Fruit fly (Drosophila melanogaster) whole organism, embryonic: ENCODE data around the gene CG9395.
A peak's percentile ranks its signal among the peaks of the same experiment; 100 is the strongest.

ENCODE experiments used
- Asciz ChIP-seq: fragments of 200-800 bp; sonication (Bioruptor generic); optimal IDR thresholded peaks from 2 replicates; lab custom pipeline; 2017; ENCODE audit warnings: missing biosample characterization, mild to moderate bottlenecking, missing genetic modification characterization, missing genetic modification reagents
- Bgb ChIP-seq: fragments of 200-800 bp; sonication (Bioruptor generic); IDR thresholded peaks from 2 replicates; pipeline ENCODE4 v1.3.6; 2022; ENCODE audit warnings: missing biosample characterization, missing genetic modification characterization; ENCODE audit not compliant: partially characterized antibody
- Bteb2 ChIP-seq: fragments of 200-800 bp; sonication (Bioruptor generic); optimal IDR thresholded peaks from 2 replicates; lab custom pipeline; 2016; ENCODE audit warnings: missing biosample characterization, missing genetic modification characterization
- CG10543 ChIP-seq: fragments of 200-800 bp; sonication (Bioruptor generic); optimal IDR thresholded peaks from 3 replicates; lab custom pipeline; 2017; ENCODE audit warnings: missing biosample characterization, mild to moderate bottlenecking, missing genetic modification characterization, moderate library complexity
- CG11696 ChIP-seq: fragments of 200-800 bp; sonication (Bioruptor generic); IDR thresholded peaks from 2 replicates; pipeline ENCODE4 v1.3.6; 2022; ENCODE audit warnings: missing biosample characterization, missing genetic modification characterization
- CG1792 ChIP-seq: fragments of 200-800 bp; sonication (Bioruptor generic); optimal IDR thresholded peaks from 2 replicates; lab custom pipeline; 2016; ENCODE audit warnings: missing biosample characterization, missing genetic modification characterization
- CG1832 ChIP-seq: fragments of 200-800 bp; sonication (Bioruptor generic); optimal IDR thresholded peaks from 2 replicates; lab custom pipeline; 2017; ENCODE audit warnings: missing biosample characterization, mild to moderate bottlenecking, missing genetic modification characterization, inconsistent platforms
- CG18619 ChIP-seq: fragments of 200-800 bp; sonication (Bioruptor generic); optimal IDR thresholded peaks from 3 replicates; lab custom pipeline; 2017; ENCODE audit warnings: missing biosample characterization, mild to moderate bottlenecking, missing genetic modification characterization
- CG2202 ChIP-seq: fragments of 200-800 bp; sonication (Bioruptor generic); optimal IDR thresholded peaks from 2 replicates; lab custom pipeline; 2018; ENCODE audit warnings: missing biosample characterization, mild to moderate bottlenecking, missing genetic modification characterization
- CG2875 ChIP-seq: fragments of 200-800 bp; sonication (Bioruptor generic); optimal IDR thresholded peaks from 2 replicates; lab custom pipeline; 2017; ENCODE audit warnings: missing biosample characterization, mild to moderate bottlenecking, missing genetic modification characterization, missing genetic modification reagents
- CG2889 ChIP-seq: fragments of 200-800 bp; sonication (Bioruptor generic); IDR thresholded peaks from 3 replicates; pipeline ENCODE4 v1.3.6; 2022; ENCODE audit warnings: missing biosample characterization, missing genetic modification characterization
- CG3163 ChIP-seq: fragments of 200-800 bp; sonication (Bioruptor generic); optimal IDR thresholded peaks from 3 replicates; lab custom pipeline; 2016; ENCODE audit warnings: missing biosample characterization, missing genetic modification characterization
- CG3407 ChIP-seq: fragments of 200-800 bp; sonication (Bioruptor generic); optimal IDR thresholded peaks from 2 replicates; lab custom pipeline; 2018; ENCODE audit warnings: missing biosample characterization, mild to moderate bottlenecking, missing genetic modification characterization
- CG34422 ChIP-seq: fragments of 200-800 bp; sonication (Bioruptor generic); IDR thresholded peaks from 3 replicates; pipeline ENCODE4 v1.3.6; 2022; ENCODE audit warnings: missing biosample characterization, missing genetic modification characterization
- CG4328 ChIP-seq: fragments of 200-800 bp; sonication (Bioruptor generic); optimal IDR thresholded peaks from 3 replicates; lab custom pipeline; 2017; ENCODE audit warnings: missing biosample characterization, missing genetic modification reagents, missing genetic modification characterization
- CG4854 ChIP-seq: fragments of 200-800 bp; sonication (Bioruptor generic); optimal IDR thresholded peaks from 2 replicates; lab custom pipeline; 2016; ENCODE audit warnings: missing biosample characterization, missing genetic modification characterization, inconsistent platforms
- CG7357 ChIP-seq: fragments of 200-800 bp; sonication (Bioruptor generic); IDR thresholded peaks from 3 replicates; pipeline ENCODE4 v1.3.6; 2022; ENCODE audit warnings: missing biosample characterization, missing genetic modification characterization
- CG7839 ChIP-seq: fragments of 200-800 bp; sonication (Bioruptor generic); optimal IDR thresholded peaks from 3 replicates; lab custom pipeline; 2018; ENCODE audit warnings: missing biosample characterization, mild to moderate bottlenecking, missing genetic modification characterization, moderate library complexity
- CG7987 ChIP-seq: fragments of 200-800 bp; sonication (Bioruptor generic); optimal IDR thresholded peaks from 2 replicates; lab custom pipeline; 2018; ENCODE audit warnings: missing biosample characterization, mild to moderate bottlenecking, missing genetic modification characterization, moderate library complexity
- CrebB ChIP-seq: fragments of 200-800 bp; sonication (Bioruptor generic); optimal IDR thresholded peaks from 3 replicates; lab custom pipeline; 2018; ENCODE audit warnings: missing biosample characterization, mild to moderate bottlenecking, missing genetic modification characterization
- Ets97D ChIP-seq: fragments of 200-800 bp; sonication (Bioruptor generic); optimal IDR thresholded peaks from 3 replicates; lab custom pipeline; 2016; ENCODE audit warnings: missing biosample characterization, missing genetic modification characterization
- HmgZ ChIP-seq: fragments of 200-800 bp; sonication (Bioruptor generic); optimal IDR thresholded peaks from 2 replicates; lab custom pipeline; 2018; ENCODE audit warnings: missing biosample characterization, mild to moderate bottlenecking, missing genetic modification characterization
- Jarid2 ChIP-seq: fragments of 200-800 bp; sonication (Bioruptor generic); optimal IDR thresholded peaks from 3 replicates; lab custom pipeline; 2017; ENCODE audit warnings: mild to moderate bottlenecking, missing biosample characterization, missing genetic modification reagents, missing genetic modification characterization
- MBD-R2 ChIP-seq: fragments of 200-800 bp; sonication (Bioruptor generic); IDR thresholded peaks from 2 replicates; pipeline ENCODE4 v1.3.6; 2022; ENCODE audit warnings: missing biosample characterization, missing genetic modification characterization
- MESR4 ChIP-seq: fragments of 200-800 bp; sonication (Bioruptor generic); optimal IDR thresholded peaks from 2 replicates; lab custom pipeline; 2018; ENCODE audit warnings: missing biosample characterization, mild to moderate bottlenecking, missing genetic modification characterization, moderate library complexity
- Mes4 ChIP-seq: fragments of 200-800 bp; sonication (Bioruptor generic); optimal IDR thresholded peaks from 2 replicates; lab custom pipeline; 2016; ENCODE audit warnings: missing biosample characterization, missing genetic modification characterization
- NC2α ChIP-seq: fragments of 200-800 bp; sonication (Bioruptor generic); optimal IDR thresholded peaks from 2 replicates; lab custom pipeline; 2016; ENCODE audit warnings: missing biosample characterization, missing genetic modification characterization
- Nf-YC ChIP-seq: fragments of 200-800 bp; optimal IDR thresholded peaks from 3 replicates; lab custom pipeline; 2019; ENCODE audit warnings: missing biosample characterization, mild to moderate bottlenecking, missing genetic modification characterization, moderate library complexity
- Ravus ChIP-seq: fragments of 200-800 bp; sonication (Bioruptor generic); IDR thresholded peaks from 2 replicates; pipeline ENCODE4 v1.3.6; 2022; ENCODE audit warnings: missing biosample characterization, missing genetic modification characterization
- Rfx ChIP-seq: fragments of 200-800 bp; sonication (Bioruptor generic); IDR thresholded peaks from 2 replicates; pipeline ENCODE4 v1.3.6; 2022; ENCODE audit warnings: missing biosample characterization, missing genetic modification characterization
- Xrp1 ChIP-seq: fragments of 200-800 bp; sonication (Bioruptor generic); IDR thresholded peaks from 2 replicates; pipeline ENCODE4 v1.3.6; 2022; ENCODE audit warnings: missing biosample characterization, missing genetic modification characterization
- chif ChIP-seq, 2 experiments: fragments of 200-800 bp; sonication (Bioruptor generic); optimal IDR thresholded peaks; 3 replicates each; lab custom pipeline; 2016; ENCODE audit warnings: missing biosample characterization in 2 of 2, missing genetic modification characterization in 2 of 2
- crp ChIP-seq, 2 experiments: fragments of 200-800 bp; sonication (Bioruptor generic); optimal IDR thresholded peaks; 2 replicates in 1 of 2; 3 replicates in 1 of 2; lab custom pipeline; 2017; ENCODE audit warnings: missing biosample characterization in 2 of 2, missing genetic modification characterization in 2 of 2, mild to moderate bottlenecking in 1 of 2, moderate library complexity in 1 of 2
- dm ChIP-seq: fragments of 200-800 bp; sonication (Bioruptor generic); optimal IDR thresholded peaks from 3 replicates; lab custom pipeline; 2016; ENCODE audit warnings: missing biosample characterization, missing genetic modification characterization
- dysf ChIP-seq: fragments of 200-800 bp; sonication (Bioruptor generic); IDR thresholded peaks from 3 replicates; pipeline ENCODE4 v1.3.6; 2022; ENCODE audit warnings: missing biosample characterization, missing genetic modification characterization
- eve ChIP-seq, 2 experiments: fragments of >200 bp; optimal IDR thresholded peaks; 2 replicates each; lab custom pipeline; 2017; ENCODE audit warnings: missing biosample characterization in 2 of 2, missing genetic modification characterization in 2 of 2
- fu2 ChIP-seq: fragments of 200-800 bp; sonication (Bioruptor generic); optimal IDR thresholded peaks from 2 replicates; lab custom pipeline; 2016; ENCODE audit warnings: missing biosample characterization, missing genetic modification characterization
- gfzf ChIP-seq: fragments of 200-800 bp; sonication (Bioruptor generic); optimal IDR thresholded peaks from 2 replicates; lab custom pipeline; 2016; ENCODE audit warnings: missing biosample characterization, mild to moderate bottlenecking, missing genetic modification characterization, moderate library complexity
- gro ChIP-seq: fragments of 200-800 bp; sonication (Bioruptor generic); optimal IDR thresholded peaks from 2 replicates; lab custom pipeline; 2016; ENCODE audit warnings: missing biosample characterization, missing genetic modification characterization
- gsb-n ChIP-seq: fragments of 200-800 bp; sonication (Bioruptor generic); optimal IDR thresholded peaks from 3 replicates; lab custom pipeline; 2018; ENCODE audit warnings: missing biosample characterization, mild to moderate bottlenecking, missing genetic modification characterization
- nom ChIP-seq: fragments of 200-800 bp; sonication (Bioruptor generic); optimal IDR thresholded peaks from 2 replicates; lab custom pipeline; 2017; ENCODE audit warnings: missing biosample characterization, missing genetic modification characterization, mild to moderate bottlenecking, moderate library complexity, missing genetic modification reagents
- oc ChIP-seq: fragments of 200-800 bp; sonication (Bioruptor generic); optimal IDR thresholded peaks from 2 replicates; lab custom pipeline; 2018; ENCODE audit warnings: missing biosample characterization, mild to moderate bottlenecking, missing genetic modification characterization, moderate library complexity
- sens ChIP-seq: fragments of 200-800 bp; sonication (Bioruptor generic); peaks from one replicate; lab custom pipeline; 2016; ENCODE audit warnings: missing biosample characterization, missing genetic modification characterization
- sr ChIP-seq: fragments of 200-800 bp; sonication (Bioruptor generic); IDR thresholded peaks from 3 replicates; pipeline ENCODE4 v1.3.6; 2022; ENCODE audit warnings: missing biosample characterization, missing genetic modification characterization
- sug ChIP-seq: fragments of 200-800 bp; optimal IDR thresholded peaks from 2 replicates; lab custom pipeline; 2019; ENCODE audit warnings: missing biosample characterization, mild to moderate bottlenecking, missing genetic modification characterization, moderate library complexity
- trh ChIP-seq: fragments of 200-800 bp; sonication (Bioruptor generic); optimal IDR thresholded peaks from 2 replicates; lab custom pipeline; 2016; ENCODE audit warnings: missing biosample characterization, missing genetic modification characterization
- vvl ChIP-seq: fragments of 200-800 bp; sonication (Bioruptor generic); IDR thresholded peaks from 2 replicates; pipeline ENCODE4 v1.3.6; 2022; ENCODE audit warnings: missing biosample characterization, missing genetic modification characterization
- wek ChIP-seq: fragments of 200-800 bp; sonication (Bioruptor generic); optimal IDR thresholded peaks from 3 replicates; lab custom pipeline; 2018; ENCODE audit warnings: missing biosample characterization, mild to moderate bottlenecking, missing genetic modification characterization, moderate library complexity
- wor ChIP-seq: fragments of 200-800 bp; sonication (Bioruptor generic); IDR thresholded peaks from 2 replicates; pipeline ENCODE4 v1.3.6; 2022; ENCODE audit warnings: missing biosample characterization, missing genetic modification characterization
- zen2 ChIP-seq: fragments of 200-800 bp; sonication (Bioruptor generic); IDR thresholded peaks from 3 replicates; pipeline ENCODE4 v1.3.6; 2022; ENCODE audit warnings: missing biosample characterization, missing genetic modification characterization; ENCODE audit not compliant: partially characterized antibody

Gene CG9395

DNA sequence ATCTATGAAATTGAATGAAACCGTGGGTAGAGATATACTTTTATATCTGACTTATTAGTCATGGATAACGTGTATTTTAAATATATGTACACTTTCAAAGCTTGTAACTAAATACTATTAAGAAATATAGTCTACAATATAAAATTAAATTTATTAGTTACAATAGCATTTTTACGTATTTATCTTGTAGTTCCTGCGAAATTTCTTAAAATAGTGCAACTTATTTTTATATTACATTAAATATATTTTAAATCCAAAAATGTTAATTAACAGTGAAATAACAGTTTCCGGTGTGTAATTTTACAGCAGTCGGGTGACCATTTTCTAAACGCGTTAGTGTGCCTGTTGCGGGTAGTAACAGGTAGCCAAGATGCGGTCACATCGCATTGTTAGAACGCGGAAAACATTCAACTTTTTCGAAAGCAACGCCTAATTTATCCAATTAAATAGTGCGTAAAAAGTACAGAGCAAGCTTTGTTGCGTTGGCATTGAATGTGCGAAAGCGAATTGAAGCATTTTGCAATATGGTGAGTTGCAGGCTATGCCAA is 43.8 kb upstream of the CG9395 start, which contains the start of the genes CG10859 and CG7110 (continued):
- peak; percentile 26 for TF ChIP-seq CG2875 (GFP tag; lab: Kevin White, UChicago)
- peak; percentile 9; the same call in 1 of the 2 replicates for TF ChIP-seq Rfx (GFP tag; lab: Robert Waterston, UW)
- peak; percentile 89 for TF ChIP-seq CG7987 (GFP tag; lab: Kevin White, UChicago)
- no peak for TF ChIP-seq Xrp1 (GFP tag; lab: Robert Waterston, UW)
- peak; percentile 88 for TF ChIP-seq wek
- peak; percentile 12 for TF ChIP-seq Nf-YC (tag; lab: Kevin White, UChicago)
- TF ChIP-seq Mes4 (GFP tag; lab: Kevin White, UChicago), result peak; percentile 17
- no peak for TF ChIP-seq sr
- peak; percentile 43 for TF ChIP-seq CG2202
- TF ChIP-seq Asciz (GFP tag; lab: Kevin White, UChicago), result peak; percentile 59
- TF ChIP-seq gfzf (GFP tag; lab: Kevin White, UChicago), result peak; percentile 86
- no peak for TF ChIP-seq CG3163 (GFP tag; lab: Kevin White, UChicago)
- TF ChIP-seq Ets97D (GFP tag; lab: Kevin White, UChicago), result peak; percentile 98
- peak; percentile 45 for TF ChIP-seq gsb-n (tag; lab: Kevin White, UChicago)
- TF ChIP-seq HmgZ (tag; lab: Kevin White, UChicago), result peak; percentile 46
- TF ChIP-seq CG2889 (GFP tag; lab: Robert Waterston, UW), result no peak
- no peak for TF ChIP-seq dysf
- peak; percentile 60 for TF ChIP-seq dm
- peak; percentile 40 for TF ChIP-seq CG7839
- peak; percentile 21 for TF ChIP-seq gro
- no peak for TF ChIP-seq CG1792
- no peak for TF ChIP-seq chif (GFP tag; optimal IDR thresholded peaks at IDR 0.05; lab: Kevin White, UChicago)
- TF ChIP-seq wor, result no peak
- peak; percentile 46 for TF ChIP-seq MESR4
- no peak for TF ChIP-seq Ravus
- TF ChIP-seq Bteb2, result peak; percentile 34
- TF ChIP-seq nom (GFP tag; lab: Kevin White, UChicago), result peak; percentile 30
- peak; percentile 65 for TF ChIP-seq CG18619 (GFP tag; lab: Kevin White, UChicago)
- no peak for TF ChIP-seq CG1832
- TF ChIP-seq CrebB (tag; lab: Kevin White, UChicago), result peak; percentile 36
- peak; percentile 48 for TF ChIP-seq sug (tag; lab: Kevin White, UChicago)
- TF ChIP-seq CG4328, result peak; percentile 59
- TF ChIP-seq vvl (GFP tag; lab: Robert Waterston, UW), result peak; percentile 33; the same call in 1 of the 2 replicates
- TF ChIP-seq CG34422 (GFP tag; lab: Robert Waterston, UW), result peak; percentile 27; the same call in 1 of the 3 replicates
- TF ChIP-seq CG7357 (GFP tag; lab: Robert Waterston, UW), result no peak
- no peak for TF ChIP-seq crp (GFP tag; optimal IDR thresholded peaks at IDR 0.05; lab: Kevin White, UChicago)
- TF ChIP-seq eve (GFP tag; optimal IDR thresholded peaks at IDR 0.05; lab: Kevin White, UChicago), result no peak
- no peak for TF ChIP-seq CG3407 (GFP tag; lab: Kevin White, UChicago)
- no peak for TF ChIP-seq zen2 (GFP tag; lab: Robert Waterston, UW)
- TF ChIP-seq NC2α, result no peak
- no peak for TF ChIP-seq fu2
- no peak for TF ChIP-seq CG11696 (GFP tag; lab: Robert Waterston, UW)
- peak; percentile 48; the same call in 1 of the 2 replicates for TF ChIP-seq MBD-R2 (GFP tag; lab: Robert Waterston, UW)
- TF ChIP-seq CG10543 (GFP tag; lab: Kevin White, UChicago), result peak; percentile 26
- TF ChIP-seq CG4854 (GFP tag; lab: Kevin White, UChicago), result peak; percentile 18
- no peak for TF ChIP-seq trh (GFP tag; lab: Kevin White, UChicago)
- TF ChIP-seq oc (tag; lab: Kevin White, UChicago), result no peak
- TF ChIP-seq sens (GFP tag; lab: Kevin White, UChicago), result peak; percentile 21
- TF ChIP-seq Bgb (GFP tag; lab: Robert Waterston, UW), result peak; percentile 29; the same call in 1 of the 2 replicates
- peak; percentile 16 for TF ChIP-seq Jarid2 (GFP tag; lab: Kevin White, UChicago)
